Fruit fly (Drosophila melanogaster) whole organism, embryonic: Measurements from ENCODE around the gene Catsup.

Source experiments
- Abd-B ChIP-seq: fragments of 200-800 bp; sonication (Bioruptor generic); optimal IDR thresholded peaks from 2 replicates; lab custom pipeline; 2018; ENCODE audit warnings: missing biosample characterization, mild to moderate bottlenecking, missing genetic modification characterization, moderate library complexity
- Adf1 ChIP-seq: fragments of 200-800 bp; sonication (Bioruptor generic); IDR thresholded peaks from 2 replicates; pipeline ENCODE4 v1.3.6; 2022; ENCODE audit warnings: missing biosample characterization, missing genetic modification characterization
- Antp ChIP-seq: fragments of 200-800 bp; sonication (Bioruptor generic); optimal IDR thresholded peaks from 3 replicates; lab custom pipeline; 2016; ENCODE audit warnings: missing biosample characterization, missing genetic modification characterization
- CG10274 ChIP-seq: fragments of 200-800 bp; sonication (Bioruptor generic); optimal IDR thresholded peaks from 3 replicates; lab custom pipeline; 2017; ENCODE audit warnings: missing biosample characterization, mild to moderate bottlenecking, missing genetic modification characterization
- CG10565 ChIP-seq: fragments of 200-800 bp; sonication (Bioruptor generic); optimal IDR thresholded peaks from 3 replicates; lab custom pipeline; 2016; ENCODE audit warnings: missing biosample characterization, mild to moderate bottlenecking, missing genetic modification characterization
- CG11456 ChIP-seq: fragments of 200-800 bp; sonication (Bioruptor generic); IDR thresholded peaks from 3 replicates; pipeline ENCODE4 v1.3.6; 2022; ENCODE audit warnings: missing biosample characterization, missing genetic modification characterization
- CG14710 ChIP-seq: fragments of 200-800 bp; sonication (Bioruptor generic); optimal IDR thresholded peaks from 3 replicates; lab custom pipeline; 2019; ENCODE audit warnings: missing biosample characterization, mild to moderate bottlenecking, missing genetic modification characterization, moderate library complexity
- CG15011 ChIP-seq: fragments of 200-800 bp; sonication (Bioruptor generic); optimal IDR thresholded peaks from 3 replicates; lab custom pipeline; 2018; ENCODE audit warnings: missing biosample characterization, mild to moderate bottlenecking, missing genetic modification characterization
- CG1529 ChIP-seq: fragments of 200-800 bp; sonication (Bioruptor generic); optimal IDR thresholded peaks from 3 replicates; lab custom pipeline; 2018; ENCODE audit warnings: missing biosample characterization, missing genetic modification characterization
- CG17186 ChIP-seq: fragments of 200-800 bp; sonication (Bioruptor generic); optimal IDR thresholded peaks from 3 replicates; lab custom pipeline; 2017; ENCODE audit warnings: missing biosample characterization, missing genetic modification reagents, missing genetic modification characterization
- CG17361 ChIP-seq: fragments of 200-800 bp; sonication (Bioruptor generic); IDR thresholded peaks from 3 replicates; pipeline ENCODE4 v1.3.6; 2022; ENCODE audit warnings: missing biosample characterization, missing genetic modification characterization
- CG2129 ChIP-seq: fragments of 200-800 bp; sonication (Bioruptor generic); IDR thresholded peaks from 2 replicates; pipeline ENCODE4 v1.3.6; 2022; ENCODE audit warnings: missing biosample characterization, missing genetic modification characterization; ENCODE audit not compliant: partially characterized antibody
- CG31365 ChIP-seq: fragments of 200-800 bp; sonication (Bioruptor generic); optimal IDR thresholded peaks from 2 replicates; lab custom pipeline; 2018; ENCODE audit warnings: missing biosample characterization, mild to moderate bottlenecking, missing genetic modification characterization
- CG32767 ChIP-seq: fragments of 200-800 bp; sonication (Bioruptor generic); IDR thresholded peaks from 2 replicates; pipeline ENCODE4 v1.3.6; 2022; ENCODE audit warnings: missing biosample characterization, missing genetic modification characterization
- CG33213 ChIP-seq: fragments of 200-800 bp; sonication (Bioruptor generic); optimal IDR thresholded peaks from 3 replicates; lab custom pipeline; 2016; ENCODE audit warnings: missing biosample characterization, missing genetic modification characterization
- CG34224 ChIP-seq: fragments of 200-800 bp; sonication (Bioruptor generic); IDR thresholded peaks from 3 replicates; pipeline ENCODE4 v1.3.6; 2022; ENCODE audit warnings: missing biosample characterization, missing genetic modification characterization; ENCODE audit not compliant: partially characterized antibody
- CG4617 ChIP-seq: fragments of 200-800 bp; sonication (Bioruptor generic); optimal IDR thresholded peaks from 3 replicates; lab custom pipeline; 2016; ENCODE audit warnings: missing biosample characterization, missing genetic modification characterization, borderline replicate concordance
- CG4730 ChIP-seq: fragments of 200-800 bp; sonication (Bioruptor generic); IDR thresholded peaks from 2 replicates; pipeline ENCODE4 v1.3.6; 2022; ENCODE audit warnings: missing biosample characterization, missing genetic modification characterization
- CG7745 ChIP-seq: fragments of 200-800 bp; sonication (Bioruptor generic); optimal IDR thresholded peaks from 2 replicates; lab custom pipeline; 2018; ENCODE audit warnings: missing biosample characterization, mild to moderate bottlenecking, missing genetic modification characterization, moderate library complexity
- CG8478 ChIP-seq: fragments of >200 bp; optimal IDR thresholded peaks from 2 replicates; lab custom pipeline; 2018
- Doc2 ChIP-seq: fragments of 200-800 bp; sonication (Bioruptor generic); IDR thresholded peaks from 2 replicates; pipeline ENCODE4 v1.3.6; 2022; ENCODE audit warnings: missing biosample characterization, missing genetic modification characterization
- Drgx ChIP-seq: fragments of 200-800 bp; sonication (Bioruptor generic); IDR thresholded peaks from 2 replicates; pipeline ENCODE4 v1.3.6; 2022; ENCODE audit warnings: missing biosample characterization, missing genetic modification characterization
- Fer3 ChIP-seq: fragments of 200-800 bp; sonication (Bioruptor generic); optimal IDR thresholded peaks from 2 replicates; lab custom pipeline; 2018; ENCODE audit warnings: missing biosample characterization, mild to moderate bottlenecking, missing genetic modification characterization, moderate library complexity
- HmgD ChIP-seq: fragments of 200-800 bp; sonication (Bioruptor generic); optimal IDR thresholded peaks from 3 replicates; lab custom pipeline; 2016; ENCODE audit warnings: missing biosample characterization, missing genetic modification characterization
- Hr51 ChIP-seq, 2 experiments: fragments of 200-800 bp; sonication (Bioruptor generic); optimal IDR thresholded peaks; 2 replicates in 1 of 2; 3 replicates in 1 of 2; lab custom pipeline; 2016 to 2018; ENCODE audit warnings: missing biosample characterization in 2 of 2, missing genetic modification characterization in 2 of 2, mild to moderate bottlenecking in 1 of 2, moderate library complexity in 1 of 2
- Mrtf ChIP-seq: fragments of 200-800 bp; sonication (Bioruptor generic); IDR thresholded peaks from 3 replicates; pipeline ENCODE4 v1.3.6; 2022; ENCODE audit warnings: missing biosample characterization, missing genetic modification characterization
- NK7.1 ChIP-seq: fragments of 200-800 bp; sonication (Bioruptor generic); optimal IDR thresholded peaks from 3 replicates; lab custom pipeline; 2016; ENCODE audit warnings: missing biosample characterization, missing genetic modification characterization
- Pdp1 ChIP-seq, 2 experiments: fragments of 200-800 bp; sonication (Bioruptor generic); optimal IDR thresholded peaks; 3 replicates each; lab custom pipeline; 2016; ENCODE audit warnings: missing biosample characterization in 2 of 2, missing genetic modification characterization in 2 of 2, mild to moderate bottlenecking in 1 of 2, moderate library complexity in 1 of 2
- Usf ChIP-seq: fragments of 200-800 bp; sonication (Bioruptor generic); optimal IDR thresholded peaks from 2 replicates; lab custom pipeline; 2017; ENCODE audit warnings: missing genotype, missing biosample characterization, missing genetic modification characterization
- ash1 ChIP-seq: fragments of 200-800 bp; sonication (Bioruptor generic); optimal IDR thresholded peaks from 2 replicates; lab custom pipeline; 2018; ENCODE audit warnings: missing biosample characterization, mild to moderate bottlenecking, missing genetic modification characterization
- bigmax ChIP-seq: fragments of 200-800 bp; sonication (Bioruptor generic); optimal IDR thresholded peaks from 2 replicates; lab custom pipeline; 2018; ENCODE audit warnings: missing biosample characterization, mild to moderate bottlenecking, missing genetic modification characterization
- cg ChIP-seq: fragments of 200-800 bp; sonication (Bioruptor generic); optimal IDR thresholded peaks from 3 replicates; lab custom pipeline; 2019; ENCODE audit warnings: missing biosample characterization, mild to moderate bottlenecking, missing genetic modification characterization, moderate library complexity
- chinmo ChIP-seq: fragments of 200-800 bp; sonication (Bioruptor generic); IDR thresholded peaks from 4 replicates; pipeline ENCODE4 v1.3.6; 2022; ENCODE audit warnings: missing biosample characterization, missing genetic modification characterization; ENCODE audit not compliant: partially characterized antibody
- chn ChIP-seq: fragments of 200-800 bp; sonication (Bioruptor generic); optimal IDR thresholded peaks from 2 replicates; lab custom pipeline; 2016; ENCODE audit warnings: missing biosample characterization, missing genetic modification characterization
- corto ChIP-seq: fragments of 200-800 bp; sonication (Bioruptor generic); optimal IDR thresholded peaks from 2 replicates; lab custom pipeline; 2016; ENCODE audit warnings: missing biosample characterization, mild to moderate bottlenecking, missing genetic modification characterization, moderate library complexity
- crol ChIP-seq: fragments of 200-800 bp; sonication (Bioruptor generic); IDR thresholded peaks from 2 replicates; pipeline ENCODE4 v1.3.6; 2022; ENCODE audit warnings: missing biosample characterization, missing genetic modification characterization
- crp ChIP-seq, 2 experiments: fragments of 200-800 bp; sonication (Bioruptor generic); optimal IDR thresholded peaks; 2 replicates in 1 of 2; 3 replicates in 1 of 2; lab custom pipeline; 2017; ENCODE audit warnings: missing biosample characterization in 2 of 2, missing genetic modification characterization in 2 of 2, mild to moderate bottlenecking in 1 of 2, moderate library complexity in 1 of 2
- dmrt11E ChIP-seq: fragments of 200-800 bp; sonication (Bioruptor generic); optimal IDR thresholded peaks from 3 replicates; lab custom pipeline; 2018; ENCODE audit warnings: missing biosample characterization, mild to moderate bottlenecking, missing genetic modification characterization, moderate library complexity
- dpn ChIP-seq, 2 experiments: fragments of 200-800 bp; sonication (Bioruptor generic); optimal IDR thresholded peaks; 3 replicates each; lab custom pipeline; 2016; ENCODE audit warnings: missing biosample characterization in 2 of 2, missing genetic modification characterization in 2 of 2
- eyg ChIP-seq: fragments of 200-800 bp; sonication (Bioruptor generic); optimal IDR thresholded peaks from 3 replicates; lab custom pipeline; 2016; ENCODE audit warnings: missing biosample characterization, missing genetic modification characterization
- fd64A ChIP-seq: fragments of 200-800 bp; sonication (Bioruptor generic); optimal IDR thresholded peaks from 3 replicates; lab custom pipeline; 2018; ENCODE audit warnings: missing biosample characterization, mild to moderate bottlenecking, missing genetic modification characterization
- jumu ChIP-seq: fragments of 200-800 bp; sonication (Bioruptor generic); optimal IDR thresholded peaks from 3 replicates; lab custom pipeline; 2016; ENCODE audit warnings: missing biosample characterization, missing genetic modification characterization
- nau ChIP-seq: fragments of 200-800 bp; sonication (Bioruptor generic); optimal IDR thresholded peaks from 3 replicates; lab custom pipeline; 2017; ENCODE audit warnings: missing biosample characterization, mild to moderate bottlenecking, missing genetic modification characterization, missing genetic modification reagents
- nerfin-1 ChIP-seq: fragments of 200-800 bp; sonication (Bioruptor generic); optimal IDR thresholded peaks from 3 replicates; lab custom pipeline; 2019; ENCODE audit warnings: missing biosample characterization, mild to moderate bottlenecking, missing genetic modification characterization, moderate library complexity
- onecut ChIP-seq: fragments of 200-800 bp; sonication (Bioruptor generic); IDR thresholded peaks from 2 replicates; pipeline ENCODE4 v1.3.6; 2022; ENCODE audit warnings: missing biosample characterization, missing genetic modification characterization
- pum ChIP-seq: fragments of 200-800 bp; sonication (Bioruptor generic); optimal IDR thresholded peaks from 2 replicates; lab custom pipeline; 2016; ENCODE audit warnings: missing biosample characterization, missing genetic modification characterization
- ranshi ChIP-seq: fragments of 200-800 bp; sonication (Bioruptor generic); IDR thresholded peaks from 2 replicates; pipeline ENCODE4 v1.3.6; 2022; ENCODE audit warnings: missing biosample characterization, missing genetic modification characterization
- sens-2 ChIP-seq: fragments of 200-800 bp; sonication (Bioruptor generic); IDR thresholded peaks from 2 replicates; pipeline ENCODE4 v1.3.6; 2022; ENCODE audit warnings: missing biosample characterization, missing genetic modification characterization
- tio ChIP-seq: fragments of 200-800 bp; sonication (Bioruptor generic); optimal IDR thresholded peaks from 2 replicates; lab custom pipeline; 2017; ENCODE audit warnings: missing biosample characterization, missing genetic modification characterization, inconsistent platforms
- tup ChIP-seq: fragments of 200-800 bp; sonication (Bioruptor generic); optimal IDR thresholded peaks from 2 replicates; lab custom pipeline; 2016; ENCODE audit warnings: missing biosample characterization, mild to moderate bottlenecking, missing genetic modification characterization, moderate library complexity
- wor ChIP-seq: fragments of 200-800 bp; sonication (Bioruptor generic); IDR thresholded peaks from 2 replicates; pipeline ENCODE4 v1.3.6; 2022; ENCODE audit warnings: missing biosample characterization, missing genetic modification characterization

Catsup gene

dm6 chr2L:19002959-19003371 lies 38.7 kb upstream of the Catsup start, which contains the start of gene CG31793 (continued):
- TF ChIP-seq onecut (no peak), CG17186 (no peak), NK7.1 (no peak), crol (no peak), ranshi (GFP tag; lab: Robert Waterston, UW) (peak; percentile 54; the same call in 1 of the 2 replicates), Drgx (peak; percentile 73), CG34224 (GFP tag; lab: Robert Waterston, UW) (peak; percentile 52; the same call in 2 of the 3 replicates), CG8478 (lab: Kevin White, UChicago) (no peak), CG17361 (GFP tag; lab: Robert Waterston, UW) (peak; percentile 68; the same call in 2 of the 3 replicates), fd64A (no peak), tio (no peak), chn (GFP tag; lab: Kevin White, UChicago) (no peak), Mrtf (GFP tag; lab: Robert Waterston, UW) (no peak), dmrt11E (tag; lab: Kevin White, UChicago) (no peak), Hr51 (GFP tag; optimal IDR thresholded peaks at IDR 0.05; lab: Kevin White, UChicago) (peak in 1 of 2 experiments; percentile 79), sens-2 (GFP tag; lab: Robert Waterston, UW) (no peak), dpn (GFP tag; optimal IDR thresholded peaks at IDR 0.05; lab: Kevin White, UChicago) (peak in 1 of 2 experiments; percentile 32), CG32767 (peak; percentile 57), corto (no peak), tup (GFP tag; lab: Kevin White, UChicago) (no peak), pum (no peak), CG31365 (no peak), cg (GFP tag; lab: Kevin White, UChicago) (peak; percentile 72), CG7745 (no peak), Antp (GFP tag; lab: Kevin White, UChicago) (no peak), jumu (no peak), CG11456 (GFP tag; lab: Robert Waterston, UW) (peak; percentile 53; the same call in 1 of the 3 replicates), nerfin-1 (tag; lab: Kevin White, UChicago) (peak; percentile 8), bigmax (GFP tag; lab: Kevin White, UChicago) (no peak), ash1 (no peak), Fer3 (peak; percentile 64), CG10274 (no peak), crp (GFP tag; optimal IDR thresholded peaks at IDR 0.05; lab: Kevin White, UChicago) (peak in 1 of 2 experiments; percentile 81), CG2129 (no peak), nau (GFP tag; lab: Kevin White, UChicago) (no peak), CG15011 (GFP tag; lab: Kevin White, UChicago) (peak; percentile 5), CG1529 (GFP tag; lab: Kevin White, UChicago) (no peak), Abd-B (no peak), Doc2 (no peak), eyg (no peak), CG4730 (GFP tag; lab: Robert Waterston, UW) (no peak), wor (no peak), CG10565 (GFP tag; lab: Kevin White, UChicago) (no peak), Usf (GFP tag; lab: Kevin White, UChicago) (no peak), CG33213 (GFP tag; lab: Kevin White, UChicago) (no peak), CG4617 (GFP tag; lab: Kevin White, UChicago) (no peak), Pdp1 (GFP tag; optimal IDR thresholded peaks at IDR 0.05; lab: Kevin White, UChicago) (peak in 1 of 2 experiments; percentile 61), HmgD (GFP tag; lab: Kevin White, UChicago) (no peak), Adf1 (GFP tag; lab: Robert Waterston, UW) (peak; percentile 26; the same call in 1 of the 2 replicates), CG14710 (tag; lab: Kevin White, UChicago) (peak; percentile 2), chinmo (GFP tag; lab: Robert Waterston, UW) (peak; percentile 65; the same call in 2 of the 4 replicates)
